Fruit fly (Drosophila melanogaster) whole organism, wandering third instar larva: ENCODE data around the gene CG15262.

Experiments
- Abd-B ChIP-seq: fragments of >200 bp; optimal IDR thresholded peaks from 2 replicates; lab custom pipeline; 2017; ENCODE audit warnings: missing biosample characterization, missing genetic modification characterization
- CG32264 ChIP-seq: fragments of 200-800 bp; sonication (Bioruptor generic); optimal IDR thresholded peaks from 2 replicates; lab custom pipeline; 2016; ENCODE audit warnings: missing biosample characterization, missing genetic modification characterization
- CG9705 ChIP-seq: fragments of 200-800 bp; sonication (Bioruptor generic); optimal IDR thresholded peaks from 2 replicates; lab custom pipeline; 2018; ENCODE audit warnings: missing biosample characterization, mild to moderate bottlenecking, missing genetic modification characterization
- CrebA ChIP-seq: fragments of 200-800 bp; sonication (Bioruptor generic); optimal IDR thresholded peaks from 2 replicates; lab custom pipeline; 2016; ENCODE audit warnings: missing biosample characterization, mild to moderate bottlenecking, missing genetic modification characterization, borderline replicate concordance
- Dfd ChIP-seq: fragments of >200 bp; optimal IDR thresholded peaks from 2 replicates; lab custom pipeline; 2017; ENCODE audit warnings: missing biosample characterization, missing genetic modification characterization
- Dif ChIP-seq: fragments of 200-275, 200-300 bp; sonication (Bioruptor generic); optimal IDR thresholded peaks from 2 replicates; lab custom pipeline; 2018; ENCODE audit warnings: missing biosample characterization, missing genetic modification characterization; ENCODE audit not compliant: partially characterized antibody
- HLH106 ChIP-seq: fragments of 200-800 bp; optimal IDR thresholded peaks from 3 replicates; lab custom pipeline; 2019; ENCODE audit warnings: missing biosample characterization, mild to moderate bottlenecking, missing genetic modification characterization, moderate library complexity
- Hr78 ChIP-seq: fragments of >200 bp; optimal IDR thresholded peaks from 2 replicates; lab custom pipeline; 2017; ENCODE audit warnings: missing biosample characterization, missing genetic modification characterization
- Jra ChIP-seq: sonication (Bioruptor generic); optimal IDR thresholded peaks from 2 replicates; lab custom pipeline; 2016; ENCODE audit warnings: missing biosample characterization, missing genetic modification characterization
- Myc ChIP-seq: fragments of >200 bp; optimal IDR thresholded peaks from 2 replicates; lab custom pipeline; 2017
- N ChIP-seq: fragments of >200 bp; optimal IDR thresholded peaks from 2 replicates; lab custom pipeline; 2018; ENCODE audit warnings: missing biosample characterization, missing external identifiers, missing genetic modification characterization
- OdsH ChIP-seq: fragments of 200-800 bp; sonication (Bioruptor generic); optimal IDR thresholded peaks from 2 replicates; lab custom pipeline; 2016; ENCODE audit warnings: missing biosample characterization, mild to moderate bottlenecking, missing genetic modification characterization
- Rel ChIP-seq, 2 experiments: fragments of 200-800 bp; sonication (Bioruptor generic) in 1 of 2; optimal IDR thresholded peaks; 2 replicates in 1 of 2; 3 replicates in 1 of 2; lab custom pipeline; 2016 to 2019; ENCODE audit warnings: mild to moderate bottlenecking in 2 of 2, missing biosample characterization in 2 of 2, missing genetic modification characterization in 2 of 2, moderate library complexity in 1 of 2
- Sp1 ChIP-seq: fragments of 200-800 bp; sonication (Bioruptor generic); optimal IDR thresholded peaks from 3 replicates; lab custom pipeline; 2019; ENCODE audit warnings: missing biosample characterization, mild to moderate bottlenecking, missing genetic modification characterization, moderate library complexity
- Vsx2 ChIP-seq: fragments of 200-300, 225-300 bp; sonication (Bioruptor generic); optimal IDR thresholded peaks from 2 replicates; lab custom pipeline; 2018; ENCODE audit warnings: missing biosample characterization, missing genetic modification characterization; ENCODE audit not compliant: partially characterized antibody
- br ChIP-seq: fragments of 200-800 bp; sonication (Bioruptor generic); optimal IDR thresholded peaks from 2 replicates; lab custom pipeline; 2016; ENCODE audit warnings: missing biosample characterization, missing genetic modification characterization
- brk ChIP-seq: fragments of 200-800 bp; sonication (Bioruptor generic); optimal IDR thresholded peaks from 2 replicates; lab custom pipeline; 2016; ENCODE audit warnings: missing biosample characterization, mild to moderate bottlenecking, missing genetic modification characterization
- dl ChIP-seq, 2 experiments: fragments of 175-275, 200-275 bp in 1 of 2; fragments of 200-275 bp in 1 of 2; sonication (Bioruptor generic); optimal IDR thresholded peaks; lab custom pipeline; 2018; ENCODE audit warnings: mild to moderate bottlenecking in 2 of 2, missing biosample characterization in 2 of 2, missing genetic modification characterization in 2 of 2, moderate library complexity in 2 of 2; ENCODE audit not compliant: partially characterized antibody in 2 of 2, insufficient read depth in 1 of 2
- dmrt93B ChIP-seq: fragments of 200-800 bp; sonication (Bioruptor generic); optimal IDR thresholded peaks from 2 replicates; lab custom pipeline; 2018; ENCODE audit warnings: missing biosample characterization, mild to moderate bottlenecking, missing genetic modification characterization
- dsf ChIP-seq: sonication (Bioruptor generic); optimal IDR thresholded peaks from 2 replicates; lab custom pipeline; 2016; ENCODE audit warnings: missing biosample characterization, missing genetic modification characterization, borderline replicate concordance
- ey ChIP-seq: fragments of 200-800 bp; sonication (Bioruptor generic); optimal IDR thresholded peaks from 2 replicates; lab custom pipeline; 2016; ENCODE audit warnings: missing biosample characterization, missing genetic modification characterization
- foxo ChIP-seq, 2 experiments: fragments of 200-800 bp; sonication (Bioruptor generic); optimal IDR thresholded peaks; 2 replicates in 1 of 2; 3 replicates in 1 of 2; lab custom pipeline; 2016 to 2017; ENCODE audit warnings: missing biosample characterization in 2 of 2, missing genetic modification characterization in 2 of 2
- fru ChIP-seq: fragments of 200-800 bp; sonication (Bioruptor generic); optimal IDR thresholded peaks from 3 replicates; lab custom pipeline; 2016; ENCODE audit warnings: missing biosample characterization, mild to moderate bottlenecking, missing genetic modification characterization
- h ChIP-seq: fragments of 200-800 bp; sonication (Bioruptor generic); optimal IDR thresholded peaks from 3 replicates; lab custom pipeline; 2016; ENCODE audit warnings: missing biosample characterization, mild to moderate bottlenecking, missing genetic modification characterization
- jim ChIP-seq: fragments of 175-275, 200-325 bp; sonication (Bioruptor generic); optimal IDR thresholded peaks from 2 replicates; lab custom pipeline; 2016; ENCODE audit warnings: missing biosample characterization, mild to moderate bottlenecking, missing genetic modification characterization
- lola ChIP-seq: fragments of >200 bp; optimal IDR thresholded peaks from 2 replicates; lab custom pipeline; 2017; ENCODE audit warnings: missing biosample characterization, missing genetic modification characterization
- pan ChIP-seq: fragments of >200 bp; optimal IDR thresholded peaks from 2 replicates; lab custom pipeline; 2017
- psq ChIP-seq: fragments of 200-800 bp; sonication (Bioruptor generic); optimal IDR thresholded peaks from 3 replicates; lab custom pipeline; 2017; ENCODE audit warnings: missing biosample characterization, mild to moderate bottlenecking, missing genetic modification characterization, moderate library complexity
- rgr ChIP-seq: fragments of 200-800 bp; sonication (Bioruptor generic); optimal IDR thresholded peaks from 3 replicates; lab custom pipeline; 2016; ENCODE audit warnings: missing biosample characterization, mild to moderate bottlenecking, missing genetic modification characterization
- sv ChIP-seq: fragments of 200-800 bp; sonication (Bioruptor generic); optimal IDR thresholded peaks from 3 replicates; lab custom pipeline; 2016; ENCODE audit warnings: missing biosample characterization, missing genetic modification characterization
- woc ChIP-seq: sonication (Bioruptor generic); optimal IDR thresholded peaks from 2 replicates; lab custom pipeline; 2016; ENCODE audit warnings: missing biosample characterization, mild to moderate bottlenecking, missing genetic modification characterization

Gene CG15262

DNA sequence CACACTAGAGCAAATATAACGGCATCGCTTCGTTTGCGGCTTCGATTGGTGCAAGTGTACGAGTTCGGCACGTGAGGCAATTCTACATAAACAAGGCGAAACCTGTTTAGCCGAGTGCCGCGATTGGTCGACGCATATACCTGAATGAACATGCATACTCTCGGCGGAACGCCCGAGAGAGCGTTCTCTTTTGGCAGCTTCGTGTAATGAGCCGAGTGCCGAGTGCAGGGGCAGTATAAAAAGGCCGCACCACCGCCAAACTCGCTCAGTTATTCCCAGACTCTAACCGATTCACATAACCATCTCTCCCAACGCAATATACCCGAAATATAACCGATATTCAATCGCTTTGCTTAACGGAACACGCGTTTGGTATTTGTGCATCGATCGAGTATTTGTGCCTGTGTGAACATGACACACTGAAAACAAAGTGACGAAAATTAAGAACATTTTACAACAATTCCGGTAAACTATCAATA is 36.0 kb downstream of the CG15262 start, which contains the start of gene esg:
Gene esg (plus strand): TSS at position 265 of the 479 bp plus-strand sequence.
- TF ChIP-seq foxo (GFP tag; optimal IDR thresholded peaks at IDR 0.05; lab: Kevin White, UChicago) (peak in 1 of 2 experiments; percentile 11), brk (GFP tag; lab: Kevin White, UChicago) (no peak), Dif (peak; percentile 42), Vsx2 (GFP tag; lab: Kevin White, UChicago) (peak; percentile 58)

DNA sequence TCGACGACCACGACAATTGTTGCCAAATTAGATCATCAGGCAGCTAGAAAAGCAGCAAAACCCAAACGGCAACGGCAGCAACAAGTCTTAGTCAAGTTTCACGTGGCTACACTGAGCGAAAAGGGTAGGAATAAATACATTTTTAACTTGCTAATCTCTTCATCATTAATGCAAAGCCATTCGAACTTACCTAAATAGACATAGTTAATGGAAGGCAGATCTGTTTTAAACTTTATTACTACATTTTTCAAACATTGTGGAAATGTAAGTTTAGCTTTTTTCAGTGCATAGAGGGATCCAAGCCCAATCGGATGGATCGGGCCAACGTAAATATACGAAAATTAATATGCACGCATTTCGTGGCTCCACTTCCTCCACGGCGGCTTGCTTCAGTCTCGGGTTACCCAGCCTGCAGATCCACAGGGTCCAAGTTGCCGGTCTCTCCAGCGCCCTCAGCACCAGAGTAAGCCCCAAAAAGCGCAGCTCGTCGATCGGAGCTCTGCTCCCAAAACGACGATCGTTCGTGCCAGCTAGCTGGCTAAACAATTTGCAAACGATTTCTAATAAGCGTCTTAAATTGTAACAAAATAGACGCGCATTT is 39.7 kb downstream of the CG15262 start:
- TF ChIP-seq rgr (GFP tag; lab: Kevin White, UChicago) (peak; percentile 23), h (GFP tag; lab: Kevin White, UChicago) (peak; percentile 0), dmrt93B (GFP tag; lab: Kevin White, UChicago) (no peak)

DNA sequence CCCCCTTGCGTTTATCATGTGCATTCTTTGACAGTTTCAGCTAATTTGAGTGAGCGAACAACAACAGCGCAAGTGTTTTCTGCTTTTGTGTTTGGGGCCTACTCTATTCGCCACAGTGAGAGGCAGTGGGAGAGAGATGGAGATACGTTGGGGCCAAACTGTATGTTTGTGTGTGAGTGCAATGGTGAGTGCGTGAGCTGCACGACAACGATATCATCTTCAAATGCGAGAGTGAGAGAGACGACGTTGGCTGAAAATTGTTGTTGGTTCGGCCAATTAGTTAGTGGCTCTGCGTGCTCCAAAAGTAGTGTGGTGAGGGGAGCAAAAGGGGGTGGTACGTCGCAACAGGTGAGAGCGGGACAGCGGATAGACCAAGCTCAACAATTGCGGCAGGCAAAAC is 42.0 kb downstream of the CG15262 start:
- TF ChIP-seq h (GFP tag; lab: Kevin White, UChicago) (no peak), CrebA (GFP tag; lab: Kevin White, UChicago) (no peak), Abd-B (GFP tag; lab: Kevin White, UChicago) (no peak), N (GFP tag; lab: Kevin White, UChicago) (no peak), brk (GFP tag; lab: Kevin White, UChicago) (no peak), jim (no peak), rgr (GFP tag; lab: Kevin White, UChicago) (no peak), Myc (lab: Kevin White, UChicago) (no peak), Rel (GFP tag; optimal IDR thresholded peaks at IDR 0.05; lab: Kevin White, UChicago) (no peak), Rel (tag; optimal IDR thresholded peaks at IDR 0.05; lab: Kevin White, UChicago) (no peak), HLH106 (tag; lab: Kevin White, UChicago) (no peak), Jra (GFP tag; lab: Kevin White, UChicago) (no peak)

DNA sequence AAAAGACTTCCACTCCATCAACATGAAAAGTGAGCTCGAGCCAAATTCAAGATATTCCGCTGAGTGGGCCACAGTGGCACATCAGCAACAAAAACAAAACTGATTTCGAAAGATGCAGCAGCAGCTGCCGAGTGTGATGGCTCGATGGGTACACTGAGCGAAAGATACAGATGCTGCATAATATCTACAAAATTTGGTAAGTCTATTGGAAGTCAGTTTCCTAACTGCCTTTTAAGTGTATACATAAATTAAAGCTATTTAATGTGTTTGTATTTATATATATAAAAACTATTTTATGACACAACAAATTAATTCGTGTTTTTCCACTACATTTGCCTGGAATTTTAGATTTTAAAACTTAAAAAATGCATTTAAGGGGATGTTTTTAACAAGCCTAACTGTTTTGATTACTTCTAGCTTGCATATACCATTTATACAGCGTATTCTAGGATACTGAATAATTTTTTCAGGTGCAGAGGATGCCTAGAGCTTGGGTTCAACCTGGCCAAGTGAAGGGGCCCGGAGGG is 45.8 kb downstream of the CG15262 start:
- TF ChIP-seq lola (GFP tag; lab: Kevin White, UChicago) (no peak), Myc (lab: Kevin White, UChicago) (no peak), br (no peak), fru (GFP tag; lab: Kevin White, UChicago) (no peak), ey (GFP tag; lab: Kevin White, UChicago) (no peak), psq (GFP tag; lab: Kevin White, UChicago) (no peak), pan (lab: Kevin White, UChicago) (no peak), jim (no peak), dsf (GFP tag; lab: Kevin White, UChicago) (no peak), Hr78 (no peak), CG9705 (GFP tag; lab: Kevin White, UChicago) (no peak), Dfd (GFP tag; lab: Kevin White, UChicago) (no peak), Jra (GFP tag; lab: Kevin White, UChicago) (no peak), Vsx2 (GFP tag; lab: Kevin White, UChicago) (no peak), HLH106 (tag; lab: Kevin White, UChicago) (no peak), h (GFP tag; lab: Kevin White, UChicago) (no peak), woc (GFP tag; lab: Kevin White, UChicago) (no peak), dl (GFP tag; optimal IDR thresholded peaks at IDR 0.05; lab: Kevin White, UChicago; ENCODE audit: insufficient read depth in 1 of 2, partially characterized antibody in 2 of 2) (no peak)

DNA sequence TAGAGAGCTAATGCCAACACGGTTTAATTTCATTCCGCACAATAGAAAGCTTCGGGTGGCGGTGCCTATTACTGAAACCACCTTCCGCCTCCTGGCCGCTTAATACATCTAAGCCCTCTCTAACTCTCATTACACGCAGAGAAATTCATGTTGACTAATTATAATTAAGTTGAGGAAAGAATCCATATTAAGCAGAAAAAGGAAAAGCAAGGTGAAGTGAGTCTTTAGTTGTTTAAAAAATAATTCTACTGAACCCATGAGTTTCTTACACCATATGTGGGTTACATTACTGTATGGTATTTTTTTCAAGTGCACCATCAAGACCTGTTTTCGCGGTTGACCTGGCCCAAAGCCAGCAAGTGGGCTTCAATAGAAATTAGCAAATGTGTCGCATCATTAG is 47.7 kb downstream of the CG15262 start:
- no peak for TF ChIP-seq ey (GFP tag; lab: Kevin White, UChicago)
- TF ChIP-seq HLH106 (tag; lab: Kevin White, UChicago): no peak
- no peak for TF ChIP-seq woc (GFP tag; lab: Kevin White, UChicago)
- TF ChIP-seq CG32264 (GFP tag; lab: Kevin White, UChicago): no peak
- TF ChIP-seq dmrt93B (GFP tag; lab: Kevin White, UChicago): no peak
- no peak for TF ChIP-seq lola (GFP tag; lab: Kevin White, UChicago)
- no peak for TF ChIP-seq Vsx2 (GFP tag; lab: Kevin White, UChicago)
- no peak for TF ChIP-seq Sp1 (GFP tag; lab: Kevin White, UChicago)
- no peak for TF ChIP-seq OdsH (GFP tag; lab: Kevin White, UChicago)
- TF ChIP-seq pan (lab: Kevin White, UChicago): no peak
- no peak for TF ChIP-seq psq (GFP tag; lab: Kevin White, UChicago)
- no peak for TF ChIP-seq brk (GFP tag; lab: Kevin White, UChicago)
- no peak for TF ChIP-seq sv (GFP tag; lab: Kevin White, UChicago)
- TF ChIP-seq dl (GFP tag; optimal IDR thresholded peaks at IDR 0.05; lab: Kevin White, UChicago; ENCODE audit: insufficient read depth in 1 of 2, partially characterized antibody in 2 of 2): no peak
